Fruit fly (Drosophila melanogaster) whole organism, embryonic: Measurements from ENCODE around the gene EloB.

Experiments
- Antp ChIP-seq: fragments of 200-800 bp; sonication (Bioruptor generic); optimal IDR thresholded peaks from 3 replicates; lab custom pipeline; 2016; ENCODE audit warnings: missing biosample characterization, missing genetic modification characterization
- BEAF-32 ChIP-seq: fragments of 200-800 bp; sonication (Bioruptor generic); optimal IDR thresholded peaks from 3 replicates; lab custom pipeline; 2017; ENCODE audit warnings: missing biosample characterization, missing genetic modification characterization, mild to moderate bottlenecking, moderate library complexity, missing genetic modification reagents
- Bgb ChIP-seq: fragments of 200-800 bp; sonication (Bioruptor generic); IDR thresholded peaks from 2 replicates; pipeline ENCODE4 v1.3.6; 2022; ENCODE audit warnings: missing biosample characterization, missing genetic modification characterization; ENCODE audit not compliant: partially characterized antibody
- BtbVII ChIP-seq: fragments of 200-800 bp; sonication (Bioruptor generic); optimal IDR thresholded peaks from 3 replicates; lab custom pipeline; 2017; ENCODE audit warnings: missing biosample characterization, mild to moderate bottlenecking, missing genetic modification characterization
- CG10267 ChIP-seq: fragments of 200-800 bp; sonication (Bioruptor generic); optimal IDR thresholded peaks from 2 replicates; lab custom pipeline; 2018; ENCODE audit warnings: missing biosample characterization, mild to moderate bottlenecking, missing genetic modification characterization, moderate library complexity
- CG11093 ChIP-seq: fragments of 200-800 bp; sonication (Bioruptor generic); IDR thresholded peaks from 3 replicates; pipeline ENCODE4 v1.3.6; 2022; ENCODE audit warnings: missing biosample characterization, missing genetic modification characterization
- CG11504 ChIP-seq: fragments of 200-800 bp; sonication (Bioruptor generic); optimal IDR thresholded peaks from 3 replicates; lab custom pipeline; 2019; ENCODE audit warnings: missing biosample characterization, mild to moderate bottlenecking, missing genetic modification characterization, moderate library complexity
- CG12391 ChIP-seq: fragments of 200-800 bp; sonication (Bioruptor generic); optimal IDR thresholded peaks from 3 replicates; lab custom pipeline; 2018; ENCODE audit warnings: missing biosample characterization, mild to moderate bottlenecking, missing genetic modification characterization, moderate library complexity
- CG14965 ChIP-seq: fragments of 200-800 bp; sonication (Bioruptor generic); optimal IDR thresholded peaks from 2 replicates; lab custom pipeline; 2016; ENCODE audit warnings: missing biosample characterization, missing genetic modification characterization, borderline replicate concordance
- CG1603 ChIP-seq: fragments of 200-800 bp; sonication (Bioruptor generic); optimal IDR thresholded peaks from 2 replicates; lab custom pipeline; 2019; ENCODE audit warnings: missing biosample characterization, mild to moderate bottlenecking, missing genetic modification characterization, moderate library complexity
- CG17612 ChIP-seq: fragments of 200-800 bp; sonication (Bioruptor generic); IDR thresholded peaks from 2 replicates; pipeline ENCODE4 v1.3.6; 2022; ENCODE audit warnings: missing biosample characterization, missing genetic modification characterization
- CG18599 ChIP-seq: fragments of 200-800 bp; sonication (Bioruptor generic); optimal IDR thresholded peaks from 3 replicates; lab custom pipeline; 2017; ENCODE audit warnings: missing biosample characterization, missing genetic modification characterization, mild to moderate bottlenecking, moderate library complexity, missing genetic modification reagents
- CG2129 ChIP-seq: fragments of 200-800 bp; sonication (Bioruptor generic); IDR thresholded peaks from 2 replicates; pipeline ENCODE4 v1.3.6; 2022; ENCODE audit warnings: missing biosample characterization, missing genetic modification characterization; ENCODE audit not compliant: partially characterized antibody
- CG2678 ChIP-seq: fragments of 200-800 bp; sonication (Bioruptor generic); optimal IDR thresholded peaks from 3 replicates; lab custom pipeline; 2019; ENCODE audit warnings: missing biosample characterization, mild to moderate bottlenecking, missing genetic modification characterization, moderate library complexity
- CG31224 ChIP-seq: fragments of 200-800 bp; sonication (Bioruptor generic); IDR thresholded peaks from 2 replicates; pipeline ENCODE4 v1.3.6; 2022; ENCODE audit warnings: missing biosample characterization, missing genetic modification characterization
- CG32532 ChIP-seq: fragments of 200-800 bp; sonication (Bioruptor generic); IDR thresholded peaks from 2 replicates; pipeline ENCODE4 v1.3.6; 2022; ENCODE audit warnings: missing biosample characterization, missing genetic modification characterization
- CG6854 ChIP-seq: fragments of 200-800 bp; sonication (Bioruptor generic); optimal IDR thresholded peaks from 3 replicates; lab custom pipeline; 2017; ENCODE audit warnings: missing biosample characterization, mild to moderate bottlenecking, missing genetic modification characterization
- CG7372 ChIP-seq: fragments of 200-800 bp; sonication (Bioruptor generic); IDR thresholded peaks from 2 replicates; pipeline ENCODE4 v1.3.6; 2022; ENCODE audit warnings: missing biosample characterization, missing genetic modification characterization
- CG8359 ChIP-seq: fragments of 200-800 bp; sonication (Bioruptor generic); optimal IDR thresholded peaks from 2 replicates; lab custom pipeline; 2017; ENCODE audit warnings: missing biosample characterization, mild to moderate bottlenecking, missing genetic modification characterization, borderline replicate concordance
- CG9727 ChIP-seq: fragments of 200-800 bp; sonication (Bioruptor generic); optimal IDR thresholded peaks from 3 replicates; lab custom pipeline; 2017; ENCODE audit warnings: missing biosample characterization, mild to moderate bottlenecking, missing genetic modification characterization
- CG9932 ChIP-seq: fragments of 200-800 bp; sonication (Bioruptor generic); IDR thresholded peaks from 2 replicates; pipeline ENCODE4 v1.3.6; 2022; ENCODE audit warnings: missing biosample characterization, missing genetic modification characterization
- E2f1 ChIP-seq: fragments of 200-800 bp; sonication (Bioruptor generic); IDR thresholded peaks from 2 replicates; pipeline ENCODE4 v1.3.6; 2022; ENCODE audit warnings: missing biosample characterization, missing genetic modification characterization
- Gug ChIP-seq: fragments of 200-800 bp; sonication (Bioruptor generic); IDR thresholded peaks from 4 replicates; pipeline ENCODE4 v1.3.6; 2022; ENCODE audit warnings: missing biosample characterization, missing genetic modification characterization
- HLH4C ChIP-seq: fragments of 200-800 bp; sonication (Bioruptor generic); IDR thresholded peaks from 3 replicates; pipeline ENCODE4 v1.3.6; 2022; ENCODE audit warnings: missing biosample characterization, missing genetic modification characterization; ENCODE audit not compliant: partially characterized antibody
- HLHmδ ChIP-seq: fragments of 200-800 bp; sonication (Bioruptor generic); optimal IDR thresholded peaks from 2 replicates; lab custom pipeline; 2018; ENCODE audit warnings: missing biosample characterization, mild to moderate bottlenecking, missing genetic modification characterization, moderate library complexity
- Jarid2 ChIP-seq: fragments of 200-800 bp; sonication (Bioruptor generic); optimal IDR thresholded peaks from 3 replicates; lab custom pipeline; 2017; ENCODE audit warnings: mild to moderate bottlenecking, missing biosample characterization, missing genetic modification reagents, missing genetic modification characterization
- Nf-YC ChIP-seq: fragments of 200-800 bp; optimal IDR thresholded peaks from 3 replicates; lab custom pipeline; 2019; ENCODE audit warnings: missing biosample characterization, mild to moderate bottlenecking, missing genetic modification characterization, moderate library complexity
- Ravus ChIP-seq: fragments of 200-800 bp; sonication (Bioruptor generic); IDR thresholded peaks from 2 replicates; pipeline ENCODE4 v1.3.6; 2022; ENCODE audit warnings: missing biosample characterization, missing genetic modification characterization
- Sox100B ChIP-seq: fragments of 200-800 bp; sonication (Bioruptor generic); optimal IDR thresholded peaks from 3 replicates; lab custom pipeline; 2018; ENCODE audit warnings: missing biosample characterization, mild to moderate bottlenecking, missing genetic modification characterization
- Spps ChIP-seq: fragments of 200-800 bp; sonication (Bioruptor generic); optimal IDR thresholded peaks from 2 replicates; lab custom pipeline; 2018; ENCODE audit warnings: missing biosample characterization, mild to moderate bottlenecking, missing genetic modification characterization
- amos ChIP-seq: fragments of 200-800 bp; sonication (Bioruptor generic); IDR thresholded peaks from 2 replicates; pipeline ENCODE4 v1.3.6; 2022; ENCODE audit warnings: missing biosample characterization, missing genetic modification characterization; ENCODE audit not compliant: partially characterized antibody
- bsh ChIP-seq, 2 experiments: fragments of 200-800 bp; sonication (Bioruptor generic); optimal IDR thresholded peaks; 2 replicates each; lab custom pipeline; 2017 to 2018; ENCODE audit warnings: mild to moderate bottlenecking in 2 of 2, missing biosample characterization in 2 of 2, missing genetic modification characterization in 2 of 2, moderate library complexity in 1 of 2
- cad ChIP-seq: fragments of >200 bp; optimal IDR thresholded peaks from 2 replicates; lab custom pipeline; 2017; ENCODE audit warnings: missing biosample characterization, missing genetic modification characterization
- chn ChIP-seq: fragments of 200-800 bp; sonication (Bioruptor generic); optimal IDR thresholded peaks from 2 replicates; lab custom pipeline; 2016; ENCODE audit warnings: missing biosample characterization, missing genetic modification characterization
- gsb ChIP-seq: fragments of 200-800 bp; sonication (Bioruptor generic); IDR thresholded peaks from 2 replicates; pipeline ENCODE4 v1.3.6; 2022; ENCODE audit warnings: missing biosample characterization, missing genetic modification characterization
- jigr1 ChIP-seq: fragments of 200-800 bp; sonication (Bioruptor generic); IDR thresholded peaks from 3 replicates; pipeline ENCODE4 v1.3.6; 2022; ENCODE audit warnings: missing biosample characterization, missing genetic modification characterization
- klu ChIP-seq: fragments of 200-800 bp; sonication (Bioruptor generic); IDR thresholded peaks from 2 replicates; pipeline ENCODE4 v1.3.6; 2022; ENCODE audit warnings: missing biosample characterization, missing genetic modification characterization
- kni ChIP-seq: fragments of 200-800 bp; sonication (Bioruptor generic); optimal IDR thresholded peaks from 3 replicates; lab custom pipeline; 2017; ENCODE audit warnings: mild to moderate bottlenecking, missing biosample characterization, missing genetic modification reagents, missing genetic modification characterization
- knrl ChIP-seq: fragments of 200-800 bp; sonication (Bioruptor generic); IDR thresholded peaks from 3 replicates; pipeline ENCODE4 v1.3.6; 2022; ENCODE audit warnings: missing biosample characterization, missing genetic modification characterization; ENCODE audit not compliant: partially characterized antibody
- peb ChIP-seq: fragments of 200-800 bp; sonication (Bioruptor generic); IDR thresholded peaks from 2 replicates; pipeline ENCODE4 v1.3.6; 2022; ENCODE audit warnings: missing biosample characterization, missing genetic modification characterization
- pnt ChIP-seq: fragments of 200-800 bp; sonication (Bioruptor generic); optimal IDR thresholded peaks from 3 replicates; lab custom pipeline; 2016; ENCODE audit warnings: missing biosample characterization, missing genetic modification characterization
- salm ChIP-seq: fragments of 200-800 bp; sonication (Bioruptor generic); optimal IDR thresholded peaks from 2 replicates; lab custom pipeline; 2018; ENCODE audit warnings: missing biosample characterization, mild to moderate bottlenecking, missing genetic modification characterization
- sima ChIP-seq: fragments of 200-800 bp; sonication (Bioruptor generic); optimal IDR thresholded peaks from 2 replicates; lab custom pipeline; 2016; ENCODE audit warnings: missing biosample characterization, missing genetic modification characterization
- slbo ChIP-seq: fragments of 200-800 bp; sonication (Bioruptor generic); IDR thresholded peaks from 2 replicates; pipeline ENCODE4 v1.3.6; 2022; ENCODE audit warnings: missing biosample characterization, missing genetic modification characterization
- tgo ChIP-seq: fragments of 200-800 bp; sonication (Bioruptor generic); IDR thresholded peaks from 3 replicates; pipeline ENCODE4 v1.3.6; 2022; ENCODE audit warnings: missing biosample characterization, missing genetic modification characterization
- trem ChIP-seq: fragments of 200-800 bp; optimal IDR thresholded peaks from 3 replicates; lab custom pipeline; 2019; ENCODE audit warnings: missing biosample characterization, mild to moderate bottlenecking, missing genetic modification characterization, moderate library complexity
- ttk ChIP-seq: fragments of 200-800 bp; sonication (Bioruptor generic); IDR thresholded peaks from 2 replicates; pipeline ENCODE4 v2.1.2; 2022; ENCODE audit warnings: missing biosample characterization, missing genetic modification characterization
- usp ChIP-seq: fragments of >200 bp; optimal IDR thresholded peaks from 2 replicates; lab custom pipeline; 2017; ENCODE audit warnings: missing biosample characterization, missing genetic modification characterization
- yki ChIP-seq: fragments of >200 bp; optimal IDR thresholded peaks from 3 replicates; lab custom pipeline; 2018

EloB gene

dm6 chr3R:20557415-20558105 is 22.1 kb downstream of the EloB start, which contains the start of the genes DPCoAC and CG5180 (continued):
- TF ChIP-seq HLHmδ (GFP tag; lab: Kevin White, UChicago) (peak; percentile 8), trem (peak; percentile 37), amos (GFP tag; lab: Robert Waterston, UW) (peak; percentile 78), Sox100B (GFP tag; lab: Kevin White, UChicago) (peak; percentile 48), Spps (no peak), usp (GFP tag; lab: Kevin White, UChicago) (no peak), gsb (GFP tag; lab: Robert Waterston, UW) (0 out of 2 replicates have a peak, but pooled peaks have one; percentile 40), Jarid2 (GFP tag; lab: Kevin White, UChicago) (peak; percentile 53), CG9727 (GFP tag; lab: Kevin White, UChicago) (peak; percentile 73), kni (GFP tag; lab: Kevin White, UChicago) (peak; percentile 47), CG2678 (tag; lab: Kevin White, UChicago) (peak; percentile 56), klu (GFP tag; lab: Robert Waterston, UW) (peak; percentile 87), cad (GFP tag; lab: Kevin White, UChicago) (no peak), HLH4C (GFP tag; lab: Robert Waterston, UW) (no peak), CG18599 (GFP tag; lab: Kevin White, UChicago) (peak; percentile 38), CG9932 (GFP tag; lab: Robert Waterston, UW) (peak; percentile 91), E2f1 (GFP tag; lab: Robert Waterston, UW) (peak; percentile 52), CG1603 (tag; lab: Kevin White, UChicago) (peak; percentile 89), bsh (GFP tag; optimal IDR thresholded peaks at IDR 0.05; lab: Kevin White, UChicago) (peak in 1 of 2 experiments; percentile 35), CG11093 (GFP tag; lab: Robert Waterston, UW) (peak; percentile 55; the same call in 1 of the 3 replicates), CG31224 (GFP tag; lab: Robert Waterston, UW) (peak; percentile 40), sima (GFP tag; lab: Kevin White, UChicago) (no peak), salm (tag; lab: Kevin White, UChicago) (no peak), CG10267 (peak; percentile 60), ttk (GFP tag; lab: Robert Waterston, UW) (peak; percentile 24; the same call in 1 of the 2 replicates), knrl (GFP tag; lab: Robert Waterston, UW) (peak; percentile 48), CG17612 (GFP tag; lab: Robert Waterston, UW) (peak; percentile 58), Antp (GFP tag; lab: Kevin White, UChicago) (peak; percentile 77), CG7372 (GFP tag; lab: Robert Waterston, UW) (peak; percentile 68; the same call in 1 of the 2 replicates), chn (GFP tag; lab: Kevin White, UChicago) (peak; percentile 74), Nf-YC (peak; percentile 38), jigr1 (GFP tag; lab: Robert Waterston, UW) (peak; percentile 58; the same call in 2 of the 3 replicates), CG12391 (tag; lab: Kevin White, UChicago) (peak; percentile 60), Ravus (GFP tag; lab: Robert Waterston, UW) (0 out of 2 replicates have a peak, but pooled peaks have one; percentile 19), tgo (peak; percentile 72; the same call in 2 of the 3 replicates), Bgb (GFP tag; lab: Robert Waterston, UW) (peak; percentile 83), CG11504 (peak; percentile 66), CG32532 (GFP tag; lab: Robert Waterston, UW) (peak; percentile 86), CG8359 (no peak), CG2129 (no peak), peb (GFP tag; lab: Robert Waterston, UW) (0 out of 2 replicates have a peak, but pooled peaks have one; percentile 28), pnt (GFP tag; lab: Kevin White, UChicago) (peak; percentile 8), Gug (GFP tag; lab: Robert Waterston, UW) (peak; percentile 86), BEAF-32 (GFP tag; lab: Kevin White, UChicago) (peak; percentile 63), BtbVII (no peak), CG6854 (peak; percentile 57), CG14965 (peak; percentile 16), slbo (GFP tag; lab: Robert Waterston, UW) (peak; percentile 93), yki (lab: Kevin White, UChicago) (no peak)
